Fruit fly (Drosophila melanogaster): Measurements from ENCODE around the gene Nin.

Nin gene

dm6 chr2L:5229735-5230347, 48.5 kb downstream of the Nin start:
- TF ChIP-seq acj6 (GFP tag; optimal IDR thresholded peaks at IDR 0.05): no peak
- TF ChIP-seq svp (GFP tag): peak; percentile 67
- no peak for TF ChIP-seq CG11294 (GFP tag; IDR thresholded peaks at IDR 0.05)
- no peak for TF ChIP-seq CG32006 (GFP tag; optimal IDR thresholded peaks at IDR 0.05)
- no peak for TF ChIP-seq CG34406 (GFP tag; optimal IDR thresholded peaks at IDR 0.05)
- peak; percentile 44 for TF ChIP-seq vri (GFP tag; optimal IDR thresholded peaks at IDR 0.05)
- no peak for TF ChIP-seq CG11902 (GFP tag; optimal IDR thresholded peaks at IDR 0.05)
- TF ChIP-seq Eip75B (GFP tag; optimal IDR thresholded peaks at IDR 0.05): no peak
- 0 out of 2 replicates have a peak, but pooled peaks have one; percentile 7 for TF ChIP-seq CG15336 (GFP tag; IDR thresholded peaks at IDR 0.05)
- no peak for TF ChIP-seq CG6854 (GFP tag; optimal IDR thresholded peaks at IDR 0.05)

- TF ChIP-seq CG8319 (GFP tag; optimal IDR thresholded peaks at IDR 0.05) (no peak), pdm3 (GFP tag; optimal IDR thresholded peaks at IDR 0.05) (no peak), fkh (GFP tag; optimal IDR thresholded peaks at IDR 0.05) (no peak), fd85E (GFP tag; optimal IDR thresholded peaks at IDR 0.05) (no peak), CG32006 (GFP tag; optimal IDR thresholded peaks at IDR 0.05) (no peak), CG3919 (GFP tag; optimal IDR thresholded peaks at IDR 0.05) (no peak), spab (GFP tag; optimal IDR thresholded peaks at IDR 0.05) (no peak), dsx (GFP tag; optimal IDR thresholded peaks at IDR 0.05; ENCODE audit: poor library complexity, severe bottlenecking) (no peak), acj6 (GFP tag; optimal IDR thresholded peaks at IDR 0.05) (no peak), fd59A (GFP tag; optimal IDR thresholded peaks at IDR 0.05) (no peak), CG6163 (GFP tag; IDR thresholded peaks at IDR 0.05) (no peak), CG15336 (GFP tag; IDR thresholded peaks at IDR 0.05) (no peak)
Measured at dm6 chr2L:5229239-5229638, 49.1 kb downstream of the Nin start.

dm6 chr2L:5228581-5229077, 49.7 kb downstream of the Nin start:
- TF ChIP-seq CG9139 (GFP tag; optimal IDR thresholded peaks at IDR 0.05) (no peak), CG6163 (GFP tag; IDR thresholded peaks at IDR 0.05) (no peak), Sox14 (GFP tag; optimal IDR thresholded peaks at IDR 0.05) (no peak), CG32006 (GFP tag; optimal IDR thresholded peaks at IDR 0.05) (no peak), Met (GFP tag; optimal IDR thresholded peaks at IDR 0.05) (no peak), fkh (GFP tag; optimal IDR thresholded peaks at IDR 0.05) (peak; percentile 71), eg (GFP tag; IDR thresholded peaks at IDR 0.05) (peak; percentile 51; the same call in 1 of the 3 replicates), Hr4 (GFP tag; optimal IDR thresholded peaks at IDR 0.05) (no peak), CG6792 (GFP tag; optimal IDR thresholded peaks at IDR 0.05) (no peak), topi (GFP tag; optimal IDR thresholded peaks at IDR 0.05) (no peak), spab (GFP tag; optimal IDR thresholded peaks at IDR 0.05) (no peak), CG11762 (GFP tag; optimal IDR thresholded peaks at IDR 0.05; ENCODE audit: insufficient read depth) (no peak), CG31627 (GFP tag; optimal IDR thresholded peaks at IDR 0.05) (no peak), Lpt (GFP tag; optimal IDR thresholded peaks at IDR 0.05) (no peak), CG15336 (GFP tag; IDR thresholded peaks at IDR 0.05) (0 out of 2 replicates have a peak, but pooled peaks have one; percentile 46), CG1621 (tag; optimal IDR thresholded peaks at IDR 0.05) (no peak), Hr38 (GFP tag; optimal IDR thresholded peaks at IDR 0.05) (no peak), dsx (GFP tag; optimal IDR thresholded peaks at IDR 0.05; ENCODE audit: poor library complexity, severe bottlenecking) (no peak), ss (GFP tag; optimal IDR thresholded peaks at IDR 0.05) (no peak), CG8319 (GFP tag; optimal IDR thresholded peaks at IDR 0.05) (no peak), CG7368 (GFP tag; optimal IDR thresholded peaks at IDR 0.05) (no peak), dac (GFP tag; optimal IDR thresholded peaks at IDR 0.05) (no peak), net (GFP tag; optimal IDR thresholded peaks at IDR 0.05) (no peak), CG6808 (GFP tag; optimal IDR thresholded peaks at IDR 0.05) (no peak), CG6854 (GFP tag; optimal IDR thresholded peaks at IDR 0.05) (no peak), Gug (GFP tag; IDR thresholded peaks at IDR 0.05) (no peak), vri (GFP tag; optimal IDR thresholded peaks at IDR 0.05) (no peak), CG8119 (GFP tag; IDR thresholded peaks at IDR 0.05) (peak; percentile 26; the same call in 1 of the 3 replicates), CG10631 (GFP tag; optimal IDR thresholded peaks at IDR 0.05) (no peak), CG6276 (GFP tag; optimal IDR thresholded peaks at IDR 0.05) (no peak), Sox15 (GFP tag; optimal IDR thresholded peaks at IDR 0.05) (no peak), CG16779 (tag; optimal IDR thresholded peaks at IDR 0.05) (no peak), fd59A (GFP tag; optimal IDR thresholded peaks at IDR 0.05) (no peak)

All from whole organism, prepupa.